Worm (Caenorhabditis elegans): ENCODE measurements around the gene fbxa-75.

- no peak for TF ChIP-seq ceh-91 (GFP tag; IDR thresholded peaks at IDR 0.05)
- no peak for TF ChIP-seq ama-1 (optimal IDR thresholded peaks at IDR 0.05)
- TF ChIP-seq ama-1 (GFP tag; optimal IDR thresholded peaks at IDR 0.05) = no peak
- TF ChIP-seq unc-62 (GFP tag; optimal IDR thresholded peaks at IDR 0.05) = no peak
- TF ChIP-seq unc-130 (GFP tag; optimal IDR thresholded peaks at IDR 0.05) = no peak
- no peak for TF ChIP-seq lin-35 (GFP tag; optimal IDR thresholded peaks at IDR 0.05)
- TF ChIP-seq dpl-1 (GFP tag; optimal IDR thresholded peaks at IDR 0.05) = no peak
- TF ChIP-seq B0035.1 (tag; optimal IDR thresholded peaks at IDR 0.05) = no peak
- TF ChIP-seq madf-6 (GFP tag; IDR thresholded peaks at IDR 0.05) = no peak
- no peak for TF ChIP-seq pha-4 (tag; optimal IDR thresholded peaks at IDR 0.05)
- no peak for TF ChIP-seq rec-8 (tag; optimal IDR thresholded peaks at IDR 0.05)
- TF ChIP-seq sea-2 (GFP tag; IDR thresholded peaks at IDR 0.05) = no peak
- TF ChIP-seq him-1 (tag; optimal IDR thresholded peaks at IDR 0.05) = no peak
- no peak for TF ChIP-seq F22D6.2 (tag; optimal IDR thresholded peaks at IDR 0.05)
Observed at ce11 chrIII:1321561-1321960, 18.0 kb downstream of the fbxa-75 start, which contains the start of gene fbxa-15.

Data from whole organism, young adult.